Fruit fly (Drosophila melanogaster) whole organism, embryonic: ENCODE data around the gene OtopLc.

Experiments used
- Adf1 ChIP-seq: fragments of 200-800 bp; sonication (Bioruptor generic); IDR thresholded peaks from 2 replicates; pipeline ENCODE4 v1.3.6; 2022; ENCODE audit warnings: missing biosample characterization, missing genetic modification characterization
- Aef1 ChIP-seq: fragments of 200-800 bp; sonication (Bioruptor generic); IDR thresholded peaks from 3 replicates; pipeline ENCODE4 v1.3.6; 2022; ENCODE audit warnings: missing biosample characterization, missing genetic modification characterization
- CG1024 ChIP-seq: fragments of 200-800 bp; sonication (Bioruptor generic); IDR thresholded peaks from 2 replicates; pipeline ENCODE4 v1.3.6; 2022; ENCODE audit warnings: missing biosample characterization, missing genetic modification characterization
- CG10431 ChIP-seq: fragments of 200-800 bp; sonication (Bioruptor generic); optimal IDR thresholded peaks from 3 replicates; lab custom pipeline; 2018; ENCODE audit warnings: missing biosample characterization, mild to moderate bottlenecking, missing genetic modification characterization
- CG10543 ChIP-seq: fragments of 200-800 bp; sonication (Bioruptor generic); optimal IDR thresholded peaks from 3 replicates; lab custom pipeline; 2017; ENCODE audit warnings: missing biosample characterization, mild to moderate bottlenecking, missing genetic modification characterization, moderate library complexity
- CG11695 ChIP-seq: fragments of 200-800 bp; sonication (Bioruptor generic); IDR thresholded peaks from 3 replicates; pipeline ENCODE4 v1.3.6; 2022; ENCODE audit warnings: missing biosample characterization, missing genetic modification characterization
- CG12071 ChIP-seq: fragments of 200-800 bp; sonication (Bioruptor generic); optimal IDR thresholded peaks from 3 replicates; lab custom pipeline; 2018; ENCODE audit warnings: missing biosample characterization, mild to moderate bottlenecking, missing genetic modification characterization
- CG13894 ChIP-seq: fragments of 200-800 bp; sonication (Bioruptor generic); optimal IDR thresholded peaks from 3 replicates; lab custom pipeline; 2018; ENCODE audit warnings: missing biosample characterization, mild to moderate bottlenecking, missing genetic modification characterization, moderate library complexity
- CG15269 ChIP-seq: fragments of 200-800 bp; sonication (Bioruptor generic); optimal IDR thresholded peaks from 2 replicates; lab custom pipeline; 2018; ENCODE audit warnings: missing biosample characterization, mild to moderate bottlenecking, missing genetic modification characterization, moderate library complexity
- CG16779 ChIP-seq: fragments of 200-800 bp; sonication (Bioruptor generic); IDR thresholded peaks from 2 replicates; pipeline ENCODE4 v1.3.6; 2022; ENCODE audit warnings: missing biosample characterization, missing genetic modification characterization
- CG17385 ChIP-seq: fragments of 200-800 bp; sonication (Bioruptor generic); optimal IDR thresholded peaks from 3 replicates; lab custom pipeline; 2018; ENCODE audit warnings: missing biosample characterization, mild to moderate bottlenecking, missing genetic modification characterization
- CG18011 ChIP-seq: fragments of 200-800 bp; sonication (Bioruptor generic); optimal IDR thresholded peaks from 2 replicates; lab custom pipeline; 2017; ENCODE audit warnings: missing biosample characterization, missing genetic modification characterization, mild to moderate bottlenecking, moderate library complexity, missing genotype
- CG18476 ChIP-seq: fragments of 200-800 bp; sonication (Bioruptor generic); optimal IDR thresholded peaks from 2 replicates; lab custom pipeline; 2016; ENCODE audit warnings: missing biosample characterization, mild to moderate bottlenecking, missing genetic modification characterization
- CG2120 ChIP-seq: fragments of 200-800 bp; sonication (Bioruptor generic); optimal IDR thresholded peaks from 3 replicates; lab custom pipeline; 2016; ENCODE audit warnings: missing biosample characterization, missing genetic modification characterization
- CG2712 ChIP-seq: fragments of 200-800 bp; optimal IDR thresholded peaks from 3 replicates; lab custom pipeline; 2019; ENCODE audit warnings: missing biosample characterization, mild to moderate bottlenecking, missing genetic modification characterization, moderate library complexity
- CG4424 ChIP-seq: fragments of 200-800 bp; sonication (Bioruptor generic); optimal IDR thresholded peaks from 3 replicates; lab custom pipeline; 2016; ENCODE audit warnings: missing biosample characterization, missing genetic modification characterization
- CG9797 ChIP-seq: fragments of 200-800 bp; sonication (Bioruptor generic); optimal IDR thresholded peaks from 3 replicates; lab custom pipeline; 2018; ENCODE audit warnings: missing biosample characterization, mild to moderate bottlenecking, missing genetic modification characterization
- Dad ChIP-seq: fragments of 200-800 bp; sonication (Bioruptor generic); optimal IDR thresholded peaks from 3 replicates; lab custom pipeline; 2016; ENCODE audit warnings: missing biosample characterization, missing genetic modification characterization
- Dek ChIP-seq: fragments of 200-800 bp; sonication (Bioruptor generic); optimal IDR thresholded peaks from 3 replicates; lab custom pipeline; 2019; ENCODE audit warnings: missing biosample characterization, mild to moderate bottlenecking, missing genetic modification characterization, moderate library complexity
- MTF-1 ChIP-seq: fragments of 200-800 bp; sonication (Bioruptor generic); optimal IDR thresholded peaks from 2 replicates; lab custom pipeline; 2018; ENCODE audit warnings: missing biosample characterization, mild to moderate bottlenecking, missing genetic modification characterization, borderline replicate concordance
- Max ChIP-seq: fragments of 200-800 bp; sonication (Bioruptor generic); optimal IDR thresholded peaks from 2 replicates; lab custom pipeline; 2016; ENCODE audit warnings: missing biosample characterization, mild to moderate bottlenecking, missing genetic modification characterization
- Mes4 ChIP-seq: fragments of 200-800 bp; sonication (Bioruptor generic); optimal IDR thresholded peaks from 2 replicates; lab custom pipeline; 2016; ENCODE audit warnings: missing biosample characterization, missing genetic modification characterization
- Oli ChIP-seq: fragments of 200-800 bp; sonication (Bioruptor generic); optimal IDR thresholded peaks from 2 replicates; lab custom pipeline; 2018; ENCODE audit warnings: missing biosample characterization, mild to moderate bottlenecking, missing genetic modification characterization, moderate library complexity
- Pdp1 ChIP-seq, 2 experiments: fragments of 200-800 bp; sonication (Bioruptor generic); optimal IDR thresholded peaks; 3 replicates each; lab custom pipeline; 2016; ENCODE audit warnings: missing biosample characterization in 2 of 2, missing genetic modification characterization in 2 of 2, mild to moderate bottlenecking in 1 of 2, moderate library complexity in 1 of 2
- bcd ChIP-seq: fragments of 200-800 bp; sonication (Bioruptor generic); optimal IDR thresholded peaks from 2 replicates; lab custom pipeline; 2017; ENCODE audit warnings: missing biosample characterization, mild to moderate bottlenecking, missing genetic modification characterization
- bigmax ChIP-seq: fragments of 200-800 bp; sonication (Bioruptor generic); optimal IDR thresholded peaks from 2 replicates; lab custom pipeline; 2018; ENCODE audit warnings: missing biosample characterization, mild to moderate bottlenecking, missing genetic modification characterization
- chif ChIP-seq, 2 experiments: fragments of 200-800 bp; sonication (Bioruptor generic); optimal IDR thresholded peaks; 3 replicates each; lab custom pipeline; 2016; ENCODE audit warnings: missing biosample characterization in 2 of 2, missing genetic modification characterization in 2 of 2
- chinmo ChIP-seq: fragments of 200-800 bp; sonication (Bioruptor generic); IDR thresholded peaks from 4 replicates; pipeline ENCODE4 v1.3.6; 2022; ENCODE audit warnings: missing biosample characterization, missing genetic modification characterization; ENCODE audit not compliant: partially characterized antibody
- chn ChIP-seq: fragments of 200-800 bp; sonication (Bioruptor generic); optimal IDR thresholded peaks from 2 replicates; lab custom pipeline; 2016; ENCODE audit warnings: missing biosample characterization, missing genetic modification characterization
- cwo ChIP-seq: fragments of 200-800 bp; sonication (Bioruptor generic); optimal IDR thresholded peaks from 3 replicates; lab custom pipeline; 2017; ENCODE audit warnings: missing biosample characterization, missing genetic modification characterization, mild to moderate bottlenecking, moderate library complexity, missing genetic modification reagents
- gcm ChIP-seq: fragments of 200-800 bp; sonication (Bioruptor generic); optimal IDR thresholded peaks from 2 replicates; lab custom pipeline; 2019; ENCODE audit warnings: missing biosample characterization, mild to moderate bottlenecking, missing genetic modification characterization, moderate library complexity
- h ChIP-seq: fragments of >200 bp; optimal IDR thresholded peaks from 2 replicates; lab custom pipeline; 2017
- hbn ChIP-seq: fragments of 200-800 bp; sonication (Bioruptor generic); IDR thresholded peaks from 2 replicates; pipeline ENCODE4 v1.3.6; 2022; ENCODE audit warnings: missing biosample characterization, missing genetic modification characterization; ENCODE audit not compliant: partially characterized antibody
- nmo ChIP-seq: fragments of 200-800 bp; sonication (Bioruptor generic); optimal IDR thresholded peaks from 2 replicates; lab custom pipeline; 2018; ENCODE audit warnings: missing biosample characterization, mild to moderate bottlenecking, missing genetic modification characterization, moderate library complexity
- nom ChIP-seq: fragments of 200-800 bp; sonication (Bioruptor generic); optimal IDR thresholded peaks from 2 replicates; lab custom pipeline; 2017; ENCODE audit warnings: missing biosample characterization, missing genetic modification characterization, mild to moderate bottlenecking, moderate library complexity, missing genetic modification reagents
- phol ChIP-seq: fragments of 200-800 bp; sonication (Bioruptor generic); optimal IDR thresholded peaks from 3 replicates; lab custom pipeline; 2018; ENCODE audit warnings: missing biosample characterization, mild to moderate bottlenecking, missing genetic modification characterization, moderate library complexity
- salm ChIP-seq: fragments of 200-800 bp; sonication (Bioruptor generic); optimal IDR thresholded peaks from 2 replicates; lab custom pipeline; 2018; ENCODE audit warnings: missing biosample characterization, mild to moderate bottlenecking, missing genetic modification characterization
- schlank ChIP-seq: fragments of 200-800 bp; sonication (Bioruptor generic); optimal IDR thresholded peaks from 2 replicates; lab custom pipeline; 2018; ENCODE audit warnings: missing biosample characterization, mild to moderate bottlenecking, missing genetic modification characterization
- scrt ChIP-seq: fragments of 200-800 bp; sonication (Bioruptor generic); optimal IDR thresholded peaks from 2 replicates; lab custom pipeline; 2018; ENCODE audit warnings: missing biosample characterization, mild to moderate bottlenecking, missing genetic modification characterization, moderate library complexity
- sens ChIP-seq: fragments of 200-800 bp; sonication (Bioruptor generic); peaks from one replicate; lab custom pipeline; 2016; ENCODE audit warnings: missing biosample characterization, missing genetic modification characterization
- stc ChIP-seq: fragments of 200-800 bp; sonication (Bioruptor generic); IDR thresholded peaks from 2 replicates; pipeline ENCODE4 v1.3.6; 2022; ENCODE audit warnings: missing biosample characterization, missing genetic modification characterization
- tgo ChIP-seq: fragments of 200-800 bp; sonication (Bioruptor generic); IDR thresholded peaks from 3 replicates; pipeline ENCODE4 v1.3.6; 2022; ENCODE audit warnings: missing biosample characterization, missing genetic modification characterization
- toy ChIP-seq: fragments of 200-800 bp; sonication (Bioruptor generic); IDR thresholded peaks from 2 replicates; pipeline ENCODE4 v1.3.6; 2022; ENCODE audit warnings: missing biosample characterization, missing genetic modification characterization
- twi ChIP-seq: fragments of 200-800 bp; optimal IDR thresholded peaks from 2 replicates; lab custom pipeline; 2019; ENCODE audit warnings: missing biosample characterization, mild to moderate bottlenecking, missing genetic modification characterization, moderate library complexity
- zen2 ChIP-seq: fragments of 200-800 bp; sonication (Bioruptor generic); IDR thresholded peaks from 3 replicates; pipeline ENCODE4 v1.3.6; 2022; ENCODE audit warnings: missing biosample characterization, missing genetic modification characterization; ENCODE audit not compliant: partially characterized antibody

Gene OtopLc

DNA sequence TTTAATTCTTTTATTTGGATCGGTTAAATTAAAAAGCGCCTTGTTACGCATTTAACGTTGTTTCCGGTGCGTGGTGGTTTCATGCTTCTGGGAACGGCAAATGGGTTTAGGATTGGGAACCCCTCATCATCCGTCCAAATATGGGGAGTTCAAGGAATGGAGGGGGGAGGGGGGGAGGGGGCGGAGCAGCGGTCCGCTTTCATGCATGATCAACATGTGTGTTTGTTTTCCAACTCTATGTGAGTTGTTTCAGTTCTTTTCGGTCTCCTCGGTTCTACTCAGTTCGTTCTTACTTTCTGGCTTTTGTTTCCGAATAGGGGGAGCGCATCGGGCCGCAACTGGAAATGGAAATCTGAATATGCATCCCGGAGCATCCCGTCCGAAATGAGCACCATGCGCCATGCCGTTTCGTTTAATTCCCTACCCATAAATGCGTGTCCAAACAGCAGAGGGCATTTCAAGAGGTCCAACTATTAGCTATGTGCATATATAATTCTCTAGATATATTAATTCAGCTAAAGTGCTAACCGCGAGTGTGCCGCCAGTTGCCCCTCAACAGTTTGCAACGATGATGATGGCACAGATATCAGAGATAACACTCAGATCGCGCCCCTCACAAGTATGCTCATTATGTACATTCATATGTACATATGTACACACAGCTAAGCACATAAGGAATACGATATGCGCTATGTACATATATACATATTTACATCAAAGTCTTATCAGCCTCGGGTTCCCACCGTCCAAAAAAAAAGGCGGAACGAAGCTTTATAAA, 14.9 kb upstream of the OtopLc start (continued):
- TF ChIP-seq cwo (GFP tag; lab: Kevin White, UChicago) (peak; percentile 86), zen2 (GFP tag; lab: Robert Waterston, UW) (no peak), chn (peak; percentile 71), Pdp1 (GFP tag; optimal IDR thresholded peaks at IDR 0.05; lab: Kevin White, UChicago) (peak; percentile 88 to 90), hbn (GFP tag; lab: Robert Waterston, UW) (no peak), CG18011 (GFP tag; lab: Kevin White, UChicago) (peak; percentile 41), CG1024 (GFP tag; lab: Robert Waterston, UW) (peak; percentile 92), nmo (GFP tag; lab: Kevin White, UChicago) (peak; percentile 72), tgo (peak; percentile 62; the same call in 2 of the 3 replicates), MTF-1 (GFP tag; lab: Kevin White, UChicago) (peak; percentile 98), toy (GFP tag; lab: Robert Waterston, UW) (peak; percentile 85), CG16779 (GFP tag; lab: Robert Waterston, UW) (peak; percentile 89), scrt (peak; percentile 88), CG9797 (peak; percentile 30)

DNA sequence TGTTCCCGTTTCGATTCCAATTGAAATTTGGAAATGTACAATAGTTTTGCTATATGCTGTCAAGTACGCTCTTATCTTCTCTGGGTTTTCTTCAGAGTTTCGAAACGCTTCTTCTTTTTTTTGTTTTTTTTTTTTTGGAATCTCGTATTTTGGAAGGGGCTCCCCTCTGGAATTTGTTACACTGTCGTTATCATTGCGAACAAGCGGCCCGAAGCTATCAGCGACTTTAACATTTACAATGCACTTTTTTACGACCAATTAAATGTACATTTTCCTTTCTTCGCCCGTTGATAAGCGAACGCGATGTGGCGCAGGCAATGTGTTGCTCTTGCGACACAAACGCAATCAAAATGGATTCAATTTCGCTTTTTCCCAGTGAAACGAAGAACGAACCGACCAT, 14.2 kb upstream of the OtopLc start:
- TF ChIP-seq Dad (GFP tag; lab: Kevin White, UChicago) (no peak), CG10431 (no peak), chinmo (GFP tag; lab: Robert Waterston, UW) (0 out of 4 replicates have a peak, but pooled peaks have one; percentile 33), CG11695 (no peak), chif (GFP tag; optimal IDR thresholded peaks at IDR 0.05; lab: Kevin White, UChicago) (no peak), CG2712 (tag; lab: Kevin White, UChicago) (no peak), stc (GFP tag; lab: Robert Waterston, UW) (no peak), twi (tag; lab: Kevin White, UChicago) (no peak), CG2120 (GFP tag; lab: Kevin White, UChicago) (no peak), schlank (tag; lab: Kevin White, UChicago) (no peak), h (no peak), Dek (tag; lab: Kevin White, UChicago) (no peak), gcm (GFP tag; lab: Kevin White, UChicago) (no peak), Pdp1 (GFP tag; optimal IDR thresholded peaks at IDR 0.05; lab: Kevin White, UChicago) (peak in 1 of 2 experiments; percentile 0), Mes4 (GFP tag; lab: Kevin White, UChicago) (no peak), hbn (GFP tag; lab: Robert Waterston, UW) (no peak), nom (no peak)

DNA sequence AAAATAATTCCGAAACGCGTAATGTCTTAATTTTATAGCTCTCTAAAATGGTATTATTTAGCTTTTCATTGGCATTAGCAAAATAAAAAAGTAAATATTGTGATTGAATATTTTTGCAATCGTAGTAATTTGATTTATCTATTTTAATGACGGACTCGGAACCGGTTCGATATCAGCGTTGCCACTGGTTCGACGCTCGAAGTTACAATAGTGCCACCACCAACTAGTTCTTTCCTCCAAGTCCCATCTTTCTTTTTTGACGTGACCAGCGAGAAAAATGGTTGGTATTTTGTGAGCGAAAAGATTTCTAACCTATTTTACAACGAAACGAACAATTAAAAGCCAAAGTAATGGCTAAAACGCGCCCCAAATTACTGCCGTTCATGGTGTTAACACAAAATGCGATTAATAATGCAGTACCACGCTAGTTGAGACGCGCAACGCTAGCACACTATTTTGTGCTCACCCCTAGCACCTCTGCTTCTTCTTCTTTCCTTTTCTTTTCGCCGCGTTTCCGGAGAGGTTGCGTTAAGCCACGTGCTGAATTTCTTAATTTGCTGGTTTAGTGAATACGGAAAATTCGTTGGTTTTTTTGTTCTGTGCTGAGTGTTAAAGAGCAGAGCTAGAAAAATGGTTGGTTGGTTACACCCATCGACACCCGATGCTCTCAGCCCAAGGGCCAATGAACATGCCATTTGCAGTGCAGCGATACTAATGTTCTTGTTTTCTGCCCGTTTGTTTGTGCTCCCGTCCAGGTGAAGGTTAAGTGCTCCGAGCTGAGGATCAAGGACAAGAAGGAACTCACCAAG, 9.8 kb upstream of the OtopLc start, which contains the start of gene RpL35:
Gene RpL35 (plus strand): TSS at position 159 of the 809 bp plus-strand sequence.
- TF ChIP-seq sens (GFP tag; lab: Kevin White, UChicago) = peak; percentile 81
- peak; percentile 12 for TF ChIP-seq CG4424 (GFP tag; lab: Kevin White, UChicago)
- TF ChIP-seq phol (tag; lab: Kevin White, UChicago) = peak; percentile 57
- TF ChIP-seq CG17385 = peak; percentile 96
- peak; percentile 22; the same call in 1 of the 2 replicates for TF ChIP-seq Adf1 (GFP tag; lab: Robert Waterston, UW)
- TF ChIP-seq bigmax (GFP tag; lab: Kevin White, UChicago) = peak; percentile 77
- no peak for TF ChIP-seq CG18476 (GFP tag; lab: Kevin White, UChicago)
- peak; percentile 63 for TF ChIP-seq CG10543 (GFP tag; lab: Kevin White, UChicago)
- no peak for TF ChIP-seq tgo
- TF ChIP-seq salm (tag; lab: Kevin White, UChicago) = peak; percentile 33
- peak; percentile 33 for TF ChIP-seq CG15269 (tag; lab: Kevin White, UChicago)
- peak; percentile 2 for TF ChIP-seq Oli (tag; lab: Kevin White, UChicago)
- TF ChIP-seq Aef1 = no peak
- TF ChIP-seq Max (GFP tag; lab: Kevin White, UChicago) = peak; percentile 81
- peak; percentile 68 for TF ChIP-seq CG12071 (GFP tag; lab: Kevin White, UChicago)
- peak; percentile 21 for TF ChIP-seq bcd
- peak; percentile 40 for TF ChIP-seq CG13894 (tag; lab: Kevin White, UChicago)
